Worm (Caenorhabditis elegans) whole organism, L4 larva: ENCODE results near the gene sgt-1.

Source experiments
- D1046.2 ChIP-seq: fragments of 200-800 bp; sonication (Bioruptor generic); IDR thresholded peaks from 2 replicates; pipeline ENCODE4 v1.3.6; 2022; ENCODE audit warnings: missing genetic modification characterization, missing compliant biosample characterization
- F26F4.8 ChIP-seq: fragments of 200-800 bp; sonication (Bioruptor generic); conservative IDR thresholded peaks from 2 replicates; pipeline ENCODE4 v1.3.6; 2022; ENCODE audit warnings: missing genetic modification characterization, missing compliant biosample characterization
- F37D6.2 ChIP-seq: sonication (generic microtip); optimal IDR thresholded peaks from 2 replicates; lab custom pipeline; 2016; ENCODE audit warnings: mild to moderate bottlenecking, missing genetic modification characterization, missing compliant biosample characterization
- F44E2.7 ChIP-seq: fragments of 200-800 bp; sonication (Bioruptor generic); IDR thresholded peaks from 2 replicates; pipeline ENCODE4 v2.1.2; 2022; ENCODE audit warnings: missing genetic modification characterization, missing compliant biosample characterization
- F49E8.2 ChIP-seq: sonication (generic microtip); optimal IDR thresholded peaks from 2 replicates; lab custom pipeline; 2016; ENCODE audit warnings: missing compliant biosample characterization, mild to moderate bottlenecking, missing genetic modification characterization, borderline replicate concordance
- R02D3.7 ChIP-seq: fragments of 150-350 bp; sonication (generic microtip); optimal IDR thresholded peaks from 3 replicates; lab custom pipeline; 2014; ENCODE audit warnings: missing biosample characterization, missing genetic modification characterization
- T20F7.1 ChIP-seq: fragments of 200-800 bp; sonication (Bioruptor generic); optimal IDR thresholded peaks from 2 replicates; lab custom pipeline; 2018; ENCODE audit warnings: mild to moderate bottlenecking, missing genetic modification characterization, missing compliant biosample characterization
- T26A8.4 ChIP-seq: fragments of 200-800 bp; sonication (Bioruptor generic); IDR thresholded peaks from 2 replicates; pipeline ENCODE4 v1.3.6; 2022; ENCODE audit warnings: missing genetic modification characterization, missing compliant biosample characterization
- Y48G9A.11 ChIP-seq: fragments of 200-800 bp; sonication (Bioruptor generic); IDR thresholded peaks from 2 replicates; pipeline ENCODE4 v1.3.6; 2022; ENCODE audit warnings: missing genetic modification reagents, missing genetic modification characterization, missing compliant biosample characterization
- ZK546.5 ChIP-seq, 2 experiments: sonication (generic microtip); optimal IDR thresholded peaks; 2 replicates each; lab custom pipeline; 2017; ENCODE audit warnings: missing biosample characterization in 2 of 2, missing genetic modification characterization in 2 of 2
- aha-1 ChIP-seq: fragments of 150-350 bp; peaks from one replicate; lab custom pipeline; 2014; ENCODE audit warnings: missing biosample characterization, missing genetic modification characterization
- aly-2 ChIP-seq: sonication (generic microtip); optimal IDR thresholded peaks from 2 replicates; lab custom pipeline; 2018; ENCODE audit warnings: missing biosample characterization, missing genetic modification characterization
- ceh-20 ChIP-seq: fragments of 200-800 bp; sonication (Bioruptor generic); IDR thresholded peaks from 2 replicates; pipeline ENCODE4 v1.3.6; 2022; ENCODE audit warnings: missing genetic modification reagents, missing genetic modification characterization, missing compliant biosample characterization
- ceh-44 ChIP-seq: fragments of 200-800 bp; sonication (Bioruptor generic); IDR thresholded peaks from 2 replicates; pipeline ENCODE4 v1.3.6; 2022; ENCODE audit warnings: missing genetic modification reagents, missing genetic modification characterization, missing compliant biosample characterization
- ceh-82 ChIP-seq: sonication (generic microtip); optimal IDR thresholded peaks from 2 replicates; lab custom pipeline; 2017; ENCODE audit warnings: missing biosample characterization, missing genetic modification characterization
- ctbp-1 ChIP-seq: fragments of 200-800 bp; sonication (Bioruptor generic); IDR thresholded peaks from 2 replicates; pipeline ENCODE4 v1.3.6; 2022; ENCODE audit warnings: missing genetic modification reagents, missing genetic modification characterization, missing compliant biosample characterization
- daf-16 ChIP-seq, 3 experiments: sonication (generic microtip); optimal IDR thresholded peaks; 2 replicates each; lab custom pipeline; 2016 to 2017; ENCODE audit warnings: missing genetic modification characterization in 3 of 3, missing genetic modification reagents in 3 of 3, mild to moderate bottlenecking in 2 of 3, missing compliant biosample characterization in 2 of 3, missing biosample characterization in 1 of 3, moderate library complexity in 1 of 3
- dmd-8 ChIP-seq: fragments of 200-800 bp; sonication (Bioruptor generic); IDR thresholded peaks from 2 replicates; pipeline ENCODE4 v1.3.6; 2022; ENCODE audit warnings: missing genetic modification characterization, missing compliant biosample characterization
- dmd-9 ChIP-seq: fragments of 200-800 bp; sonication (Bioruptor generic); IDR thresholded peaks from 2 replicates; pipeline ENCODE4 v1.3.6; 2022; ENCODE audit warnings: missing genetic modification reagents, missing genetic modification characterization, missing compliant biosample characterization
- duxl-1 ChIP-seq: sonication (generic microtip); optimal IDR thresholded peaks from 2 replicates; lab custom pipeline; 2016; ENCODE audit warnings: mild to moderate bottlenecking, missing genetic modification characterization, moderate library complexity, missing compliant biosample characterization; ENCODE audit not compliant: poor library complexity
- dve-1 ChIP-seq: sonication (generic microtip); optimal IDR thresholded peaks from 2 replicates; lab custom pipeline; 2017; ENCODE audit warnings: antibody characterized with exemption, mild to moderate bottlenecking, missing genetic modification characterization, missing compliant biosample characterization; ENCODE audit not compliant: insufficient read depth
- egl-27 ChIP-seq: sonication (generic microtip); optimal IDR thresholded peaks from 3 replicates; lab custom pipeline; 2017; ENCODE audit warnings: missing biosample characterization, missing genetic modification reagents, missing genetic modification characterization
- fkh-10 ChIP-seq: fragments of 150-350 bp; optimal IDR thresholded peaks from 2 replicates; lab custom pipeline; 2014; ENCODE audit warnings: missing biosample characterization, missing genetic modification reagents, missing genetic modification characterization
- hif-1 ChIP-seq, 2 experiments: sonication (generic microtip); optimal IDR thresholded peaks; 2 replicates each; lab custom pipeline; 2016 to 2017; ENCODE audit warnings: missing compliant biosample characterization in 2 of 2, missing genetic modification characterization in 2 of 2, missing genetic modification reagents in 2 of 2, missing genotype in 2 of 2, mild to moderate bottlenecking in 1 of 2
- hlh-11 ChIP-seq: fragments of 200-800 bp; sonication (Bioruptor generic); optimal IDR thresholded peaks from 2 replicates; lab custom pipeline; 2018; ENCODE audit warnings: mild to moderate bottlenecking, missing genetic modification characterization, missing compliant biosample characterization
- lim-7 ChIP-seq: fragments of 200-800 bp; sonication (Bioruptor generic); IDR thresholded peaks from 2 replicates; pipeline ENCODE4 v1.3.6; 2022; ENCODE audit warnings: missing genetic modification characterization, missing compliant biosample characterization
- lin-15B ChIP-seq: fragments of 150-350 bp; sonication (generic microtip); optimal IDR thresholded peaks from 3 replicates; lab custom pipeline; 2014; ENCODE audit warnings: missing biosample characterization, missing genetic modification characterization
- lin-29 ChIP-seq: fragments of 200-800 bp; sonication (Bioruptor generic); IDR thresholded peaks from 2 replicates; pipeline ENCODE4 v1.3.6; 2022; ENCODE audit warnings: missing genetic modification reagents, missing genetic modification characterization, missing compliant biosample characterization
- lin-38 ChIP-seq: fragments of 200-800 bp; sonication (Bioruptor generic); IDR thresholded peaks from 2 replicates; pipeline ENCODE4 v1.3.6; 2022; ENCODE audit warnings: missing genetic modification reagents, missing genetic modification characterization, missing compliant biosample characterization
- lin-39 ChIP-seq: fragments of 150-350 bp; optimal IDR thresholded peaks from 2 replicates; lab custom pipeline; 2014; ENCODE audit warnings: missing biosample characterization, missing genetic modification reagents, missing genetic modification characterization
- lsy-2 ChIP-seq, 2 experiments: fragments of 150-350 bp in 1 of 2; sonication (generic microtip) in 1 of 2; optimal IDR thresholded peaks; 2 replicates each; lab custom pipeline; 2014 to 2017; ENCODE audit warnings: missing biosample characterization in 2 of 2, missing genetic modification characterization in 2 of 2
- madf-5 ChIP-seq, 2 experiments: fragments of 200-800 bp; sonication (Bioruptor generic); IDR thresholded peaks; 2 replicates each; pipeline ENCODE4 v1.3.6; 2022; ENCODE audit warnings: missing compliant biosample characterization in 2 of 2, missing genetic modification characterization in 2 of 2
- madf-9 ChIP-seq: fragments of 200-800 bp; sonication (Bioruptor generic); conservative IDR thresholded peaks from 2 replicates; pipeline ENCODE4 v1.3.6; 2022; ENCODE audit warnings: missing genetic modification reagents, missing genetic modification characterization, missing compliant biosample characterization
- mep-1 ChIP-seq: fragments of 150-350 bp; sonication (generic microtip); optimal IDR thresholded peaks from 3 replicates; lab custom pipeline; 2014; ENCODE audit warnings: missing biosample characterization, missing genetic modification characterization
- nhr-102 ChIP-seq: sonication (generic microtip); optimal IDR thresholded peaks from 2 replicates; lab custom pipeline; 2016; ENCODE audit warnings: mild to moderate bottlenecking, missing genetic modification characterization, moderate library complexity, missing compliant biosample characterization
- nhr-25 ChIP-seq: sonication (generic microtip); optimal IDR thresholded peaks from 2 replicates; lab custom pipeline; 2017; ENCODE audit warnings: missing genetic modification characterization, mild to moderate bottlenecking, missing compliant biosample characterization, antibody characterized with exemption, moderate library complexity, borderline replicate concordance; ENCODE audit not compliant: insufficient read depth
- nhr-41 ChIP-seq: fragments of 200-800 bp; sonication (Bioruptor generic); IDR thresholded peaks from 2 replicates; pipeline ENCODE4 v1.3.6; 2022; ENCODE audit warnings: missing genetic modification reagents, missing genetic modification characterization, missing compliant biosample characterization
- nhr-42 ChIP-seq: fragments of 200-800 bp; sonication (Bioruptor generic); IDR thresholded peaks from 2 replicates; pipeline ENCODE4 v1.3.6; 2022; ENCODE audit warnings: missing genetic modification characterization, missing compliant biosample characterization
- nhr-48 ChIP-seq: sonication (generic microtip); optimal IDR thresholded peaks from 2 replicates; lab custom pipeline; 2016; ENCODE audit warnings: mild to moderate bottlenecking, missing genetic modification characterization, missing compliant biosample characterization
- nhr-6 ChIP-seq: fragments of 150-350 bp; optimal IDR thresholded peaks from 2 replicates; lab custom pipeline; 2014; ENCODE audit warnings: missing biosample characterization, missing genetic modification characterization
- nhr-76 ChIP-seq: fragments of 150-350 bp; optimal IDR thresholded peaks from 2 replicates; lab custom pipeline; 2014; ENCODE audit warnings: missing biosample characterization, missing genetic modification characterization
- pqm-1 ChIP-seq: sonication (generic microtip); optimal IDR thresholded peaks from 2 replicates; lab custom pipeline; 2017; ENCODE audit warnings: missing biosample characterization, missing genetic modification characterization
- set-16 ChIP-seq: fragments of 200-800 bp; sonication (Bioruptor generic); IDR thresholded peaks from 2 replicates; pipeline ENCODE4 v1.3.6; 2022; ENCODE audit warnings: missing genetic modification reagents, missing genetic modification characterization, missing compliant biosample characterization
- skn-1 ChIP-seq: fragments of 150-350 bp; optimal IDR thresholded peaks from 2 replicates; lab custom pipeline; 2014; ENCODE audit warnings: missing biosample characterization, missing genetic modification characterization
- tag-97 ChIP-seq: fragments of 200-800 bp; sonication (Bioruptor generic); IDR thresholded peaks from 2 replicates; pipeline ENCODE4 v1.3.6; 2022; ENCODE audit warnings: missing genetic modification characterization, missing compliant biosample characterization
- tra-1 ChIP-seq: fragments of 200-800 bp; sonication (Bioruptor generic); IDR thresholded peaks from 2 replicates; pipeline ENCODE4 v1.3.6; 2022; ENCODE audit warnings: missing genetic modification reagents, missing genetic modification characterization, missing compliant biosample characterization
- unc-62 ChIP-seq, 3 experiments: fragments of 150-350 bp in 1 of 3; sonication (generic microtip); optimal IDR thresholded peaks in 2 of 3; peaks in 1 of 3; 1 replicate in 1 of 3; 2 replicates in 2 of 3; lab custom pipeline; 2014 to 2017; ENCODE audit warnings: missing biosample characterization in 3 of 3, missing genetic modification characterization in 3 of 3, missing genetic modification reagents in 3 of 3, missing genotype in 1 of 3
- vab-7 ChIP-seq: fragments of 200-800 bp; sonication (Bioruptor generic); IDR thresholded peaks from 2 replicates; pipeline ENCODE4 v1.3.6; 2022; ENCODE audit warnings: missing genetic modification reagents, missing genetic modification characterization, missing compliant biosample characterization
- ztf-11 ChIP-seq: fragments of 150-350 bp; optimal IDR thresholded peaks from 2 replicates; lab custom pipeline; 2014; ENCODE audit warnings: missing biosample characterization, missing genetic modification characterization
- ztf-7 ChIP-seq: fragments of 150-350 bp; optimal IDR thresholded peaks from 2 replicates; lab custom pipeline; 2014; ENCODE audit warnings: missing biosample characterization, missing genetic modification characterization

The sgt-1 gene

ce11 chrII:4857086-4857485 is 46.5 kb downstream of the sgt-1 start (continued):
- TF ChIP-seq R02D3.7 (tag; lab: Kevin White, UChicago) (no peak), mep-1 (tag; lab: Kevin White, UChicago) (no peak), nhr-25 (tag; lab: Kevin White, UChicago) (no peak), ZK546.5 (tag; optimal IDR thresholded peaks at IDR 0.05; lab: Kevin White, UChicago) (no peak), aha-1 (no peak), ceh-20 (no peak; the same call in 1 of the 2 replicates), D1046.2 (no peak), lsy-2 (tag; optimal IDR thresholded peaks at IDR 0.05; lab: Kevin White, UChicago) (peak in 1 of 2 experiments; percentile 27), nhr-42 (GFP tag; lab: Robert Waterston, UW) (no peak), tra-1 (GFP tag; lab: Robert Waterston, UW) (no peak), ceh-44 (GFP tag; lab: Robert Waterston, UW) (no peak), F26F4.8 (GFP tag; lab: Robert Waterston, UW) (no peak), daf-16 (GFP tag; optimal IDR thresholded peaks at IDR 0.05; lab: Kevin White, UChicago) (no peak), daf-16 (tag; optimal IDR thresholded peaks at IDR 0.05; lab: Kevin White, UChicago) (peak; percentile 81), F49E8.2 (tag; lab: Kevin White, UChicago) (no peak), lin-38 (GFP tag; lab: Robert Waterston, UW) (no peak), aly-2 (tag; lab: Kevin White, UChicago) (no peak), unc-62 (GFP tag; optimal IDR thresholded peaks at IDR 0.05 in 1 of 2; lab: Kevin White, UChicago) (peak in 1 of 2 experiments; percentile 20), unc-62 (tag; optimal IDR thresholded peaks at IDR 0.05; lab: Kevin White, UChicago) (no peak), F44E2.7 (GFP tag; lab: Robert Waterston, UW) (no peak), tag-97 (GFP tag; lab: Robert Waterston, UW) (no peak), pqm-1 (tag; lab: Kevin White, UChicago) (peak; percentile 83), fkh-10 (GFP tag; lab: Kevin White, UChicago) (no peak), ztf-7 (no peak), ctbp-1 (GFP tag; lab: Robert Waterston, UW) (no peak), nhr-48 (no peak)

DNA sequence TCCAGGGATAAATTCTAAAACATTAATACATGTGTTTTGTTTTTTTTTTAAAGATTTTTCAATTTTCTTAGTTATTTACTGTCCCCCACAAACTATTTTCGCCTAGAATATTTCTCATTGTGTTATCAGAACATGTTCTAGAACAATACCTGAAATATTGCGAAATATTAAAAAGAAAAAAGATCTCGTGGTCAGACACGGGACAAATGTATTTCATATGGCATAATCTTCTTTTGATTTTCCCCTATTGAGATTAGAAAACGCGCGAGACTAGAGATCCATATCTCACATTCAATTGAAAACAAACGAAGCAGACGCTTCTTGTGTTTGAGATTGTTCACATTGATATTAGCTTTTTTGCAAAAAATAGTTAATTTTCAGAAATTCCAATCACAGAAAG is 47.5 kb downstream of the sgt-1 start:
- no peak for TF ChIP-seq madf-9 (GFP tag; lab: Robert Waterston, UW)
- TF ChIP-seq nhr-102 (tag; lab: Kevin White, UChicago) = no peak
- TF ChIP-seq egl-27 = no peak
- no peak for TF ChIP-seq duxl-1 (tag; lab: Kevin White, UChicago)
- TF ChIP-seq T20F7.1 (GFP tag; lab: Kevin White, UChicago) = peak; percentile 32
- no peak for TF ChIP-seq ztf-11 (tag; lab: Kevin White, UChicago)
- no peak for TF ChIP-seq ztf-7
- no peak for TF ChIP-seq Y48G9A.11 (GFP tag; lab: Robert Waterston, UW)
- TF ChIP-seq nhr-76 (tag; lab: Kevin White, UChicago) = no peak
- no peak for TF ChIP-seq skn-1 (tag; lab: Kevin White, UChicago)
- TF ChIP-seq F49E8.2 (tag; lab: Kevin White, UChicago) = no peak
- no peak for TF ChIP-seq lim-7 (GFP tag; lab: Robert Waterston, UW)
- TF ChIP-seq pqm-1 (tag; lab: Kevin White, UChicago) = no peak
- no peak for TF ChIP-seq lin-29 (GFP tag; lab: Robert Waterston, UW)
- TF ChIP-seq T26A8.4 (GFP tag; lab: Robert Waterston, UW) = no peak
- no peak for TF ChIP-seq dmd-8 (GFP tag; lab: Robert Waterston, UW)
- TF ChIP-seq nhr-6 (tag; lab: Kevin White, UChicago) = no peak
- TF ChIP-seq mep-1 (tag; lab: Kevin White, UChicago) = peak; percentile 11
- TF ChIP-seq hlh-11 (tag; lab: Kevin White, UChicago) = peak; percentile 50
- TF ChIP-seq ceh-82 = no peak
- no peak for TF ChIP-seq dmd-9 (GFP tag; lab: Robert Waterston, UW)
- no peak for TF ChIP-seq set-16 (GFP tag; lab: Robert Waterston, UW)
- no peak for TF ChIP-seq madf-5 (GFP tag; IDR thresholded peaks at IDR 0.05; lab: Robert Waterston, UW)
- no peak for TF ChIP-seq nhr-41 (GFP tag; lab: Robert Waterston, UW)
- TF ChIP-seq hif-1 (tag; optimal IDR thresholded peaks at IDR 0.05; lab: Kevin White, UChicago) = no peak
- no peak for TF ChIP-seq lin-39 (tag; lab: Kevin White, UChicago)
- no peak for TF ChIP-seq F37D6.2
- TF ChIP-seq dve-1 = peak; percentile 48
- TF ChIP-seq lin-15B = no peak
- TF ChIP-seq vab-7 (GFP tag; lab: Robert Waterston, UW) = no peak
